Fruit fly (Drosophila melanogaster) S2 (cell line): ENCODE results near the gene CG14721.

Experiments
- CG8478 ChIP-seq: fragments of >200 bp; optimal IDR thresholded peaks from 2 replicates; lab custom pipeline; 2018
- CTCF ChIP-seq, 2 experiments: fragments of >200 bp; optimal IDR thresholded peaks; 2 replicates each; lab custom pipeline; 2018

DNA sequence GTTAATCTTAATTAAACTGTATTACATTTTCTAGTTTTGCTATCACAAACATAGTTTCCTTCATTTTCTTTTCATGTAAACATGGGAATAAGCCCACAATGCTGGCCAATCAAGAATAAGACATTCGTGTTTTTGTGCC, 14.9 kb downstream of the CG14721 start, which contains the start of gene CG43062:
- TF ChIP-seq CG8478 (lab: Kevin White, UChicago): no peak
- no peak for TF ChIP-seq CTCF (optimal IDR thresholded peaks at IDR 0.05; lab: Kevin White, UChicago)
